Fruit fly (Drosophila melanogaster) S2 (cell line): Measurements from ENCODE around the gene wrm2.

Experiments
- CG8478 ChIP-seq: fragments of >200 bp; optimal IDR thresholded peaks from 2 replicates; lab custom pipeline; 2018
- CTCF ChIP-seq, 2 experiments: fragments of >200 bp; optimal IDR thresholded peaks; 2 replicates each; lab custom pipeline; 2018

Gene wrm2

dm6 chr3L:7334990-7335389, at the start of gene wrm2, which contains the start of gene wrm1:
Gene wrm2, minus strand, starts transcription at chr3L:7335226.
Gene wrm1, minus strand, starts transcription at chr3L:7335226.
- TF ChIP-seq CTCF (optimal IDR thresholded peaks at IDR 0.05; lab: Kevin White, UChicago) (no peak), CG8478 (no peak)

dm6 chr3L:7381359-7381976, 46.4 kb upstream of the wrm2 start, which contains the start of the genes SMSr and smid:
Gene SMSr, minus strand, starts transcription at chr3L:7381474.
Gene smid, plus strand, starts transcription at chr3L:7381614.
- TF ChIP-seq CG8478 = no peak
- no peak for TF ChIP-seq CTCF (optimal IDR thresholded peaks at IDR 0.05; lab: Kevin White, UChicago)

- TF ChIP-seq CTCF (optimal IDR thresholded peaks at IDR 0.05; lab: Kevin White, UChicago) (no peak), CG8478 (no peak)
These were observed 45.4 kb upstream of the wrm2 start for dm6 chr3L:7380395-7380794.

- TF ChIP-seq CG8478 = no peak
- no peak for TF ChIP-seq CTCF (optimal IDR thresholded peaks at IDR 0.05; lab: Kevin White, UChicago)
These were observed 41.8 kb upstream of the wrm2 start for dm6 chr3L:7376830-7377229.

- no peak for TF ChIP-seq CG8478
- no peak for TF ChIP-seq CTCF (optimal IDR thresholded peaks at IDR 0.05; lab: Kevin White, UChicago)
These were observed 41.1 kb upstream of the wrm2 start for dm6 chr3L:7376151-7376550.

DNA sequence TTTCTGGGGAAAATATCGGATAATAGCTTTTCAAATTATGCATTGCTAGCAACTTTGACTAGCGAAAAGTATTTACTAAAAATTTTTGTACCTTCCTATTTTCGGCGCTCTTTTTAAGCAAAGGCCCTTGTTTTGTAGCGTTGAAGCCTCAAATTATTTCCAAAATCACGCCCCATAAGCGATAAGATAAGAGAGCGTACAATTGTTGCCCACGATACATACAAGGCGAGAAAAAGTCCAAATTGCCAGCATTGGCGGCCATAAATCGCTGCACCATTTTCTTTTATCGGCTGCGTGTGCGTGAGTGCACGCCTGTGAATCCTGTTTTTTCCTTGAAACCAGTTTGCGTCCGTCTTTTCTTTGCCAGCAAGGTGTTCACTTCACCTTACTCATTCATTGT, 36.3 kb upstream of the wrm2 start:
- TF ChIP-seq CG8478 = no peak
- TF ChIP-seq CTCF (optimal IDR thresholded peaks at IDR 0.05; lab: Kevin White, UChicago) = peak in 1 of 2 experiments; percentile 13

dm6 chr3L:7370231-7370882, 35.3 kb upstream of the wrm2 start:
- no peak for TF ChIP-seq CG8478
- no peak for TF ChIP-seq CTCF (optimal IDR thresholded peaks at IDR 0.05; lab: Kevin White, UChicago)

dm6 chr3L:7369543-7369942, 34.5 kb upstream of the wrm2 start, which contains the start of gene akirin:
Gene akirin, plus strand, starts transcription at chr3L:7369843.
- TF ChIP-seq CTCF (optimal IDR thresholded peaks at IDR 0.05; lab: Kevin White, UChicago) (no peak), CG8478 (no peak)

dm6 chr3L:7368934-7369333, 33.9 kb upstream of the wrm2 start, which contains the start of gene Sh3beta:
Gene Sh3beta, minus strand, starts transcription at chr3L:7369260.
- TF ChIP-seq CG8478 = no peak
- TF ChIP-seq CTCF (optimal IDR thresholded peaks at IDR 0.05; lab: Kevin White, UChicago) = no peak

DNA sequence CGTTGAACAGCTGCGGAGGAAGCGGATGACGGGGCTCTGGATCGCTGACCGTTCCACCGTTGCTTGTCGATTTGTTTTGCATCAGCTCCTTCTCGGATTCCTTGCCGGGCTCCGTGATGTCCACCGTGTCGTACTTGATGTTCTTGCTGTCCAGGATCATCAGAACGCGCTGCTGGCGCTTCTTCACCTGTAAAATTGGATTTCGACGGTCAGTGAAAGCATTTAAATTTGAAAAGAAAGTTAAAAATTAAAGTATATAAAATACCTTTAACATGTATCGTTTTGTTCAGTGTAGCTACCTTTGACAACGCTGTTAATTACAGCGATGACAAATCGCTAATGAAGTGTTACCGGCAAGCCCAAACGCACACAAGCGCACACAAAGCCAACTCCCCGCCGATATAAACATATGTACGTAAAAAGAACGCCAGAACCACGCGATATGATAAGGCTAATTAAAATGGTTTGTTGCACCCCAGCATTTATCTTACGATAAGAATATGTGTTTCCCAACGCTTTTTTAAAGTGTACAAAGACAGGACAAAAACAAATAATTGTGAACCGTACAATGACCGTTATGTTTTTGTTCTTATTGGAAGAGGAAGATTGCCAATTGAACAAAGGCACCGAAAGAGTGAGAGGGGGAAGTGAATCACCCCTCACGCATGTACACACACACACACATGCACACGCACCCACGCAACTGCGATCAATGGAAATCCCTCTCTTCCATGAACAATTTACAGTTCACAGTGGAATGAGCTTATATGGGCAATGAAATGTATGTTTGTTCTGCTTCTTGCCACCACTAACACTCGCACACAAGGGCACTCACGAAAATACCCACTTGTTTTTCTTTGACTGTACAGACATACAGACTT, 33.0 kb upstream of the wrm2 start:
- TF ChIP-seq CG8478 = no peak

- TF ChIP-seq CG8478 (no peak), CTCF (optimal IDR thresholded peaks at IDR 0.05; lab: Kevin White, UChicago) (no peak)
These were observed 29.8 kb upstream of the wrm2 start for dm6 chr3L:7364717-7365278.

- TF ChIP-seq CG8478 (no peak), CTCF (optimal IDR thresholded peaks at IDR 0.05; lab: Kevin White, UChicago) (no peak)
These were observed 26.1 kb upstream of the wrm2 start for dm6 chr3L:7361095-7361522.

dm6 chr3L:7360324-7360852, 25.4 kb upstream of the wrm2 start, which contains the start of gene Sec63:
Gene Sec63, plus strand, starts transcription at chr3L:7360561.
- TF ChIP-seq CG8478 (no peak), CTCF (optimal IDR thresholded peaks at IDR 0.05; lab: Kevin White, UChicago) (peak; percentile 16 to 40)

- TF ChIP-seq CG8478 (no peak), CTCF (optimal IDR thresholded peaks at IDR 0.05; lab: Kevin White, UChicago) (no peak)
These were observed 24.8 kb upstream of the wrm2 start, which contains the start of gene pst for dm6 chr3L:7359827-7360323. Gene pst, minus strand, starts transcription at chr3L:7360263.
